Worm (Caenorhabditis elegans): ENCODE measurements around the gene ins-14.

DNA sequence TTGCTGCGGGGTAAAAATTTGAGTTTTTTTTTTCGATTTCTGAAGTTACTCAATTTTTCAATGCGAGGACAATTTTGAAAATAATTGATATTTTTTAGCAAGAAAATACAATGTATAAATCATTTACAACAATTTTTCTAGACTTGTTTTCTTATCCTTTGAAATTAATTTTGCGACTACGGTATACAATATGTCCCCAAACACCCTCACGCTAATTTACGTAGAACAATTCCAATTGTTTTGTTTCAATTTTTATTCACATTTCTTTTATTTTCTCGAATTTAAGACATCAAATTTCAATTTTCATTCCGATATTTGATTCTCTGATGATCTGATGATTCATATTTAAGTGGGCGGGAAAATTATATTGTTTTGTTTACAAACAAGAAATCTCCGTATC, 36.4 kb upstream of the ins-14 start:
- TF ChIP-seq rcor-1 (GFP tag; IDR thresholded peaks at IDR 0.05) (no peak), mxl-1 (tag; optimal IDR thresholded peaks at IDR 0.05) (no peak), B0035.1 (tag; optimal IDR thresholded peaks at IDR 0.05) (no peak), attf-6 (GFP tag; IDR thresholded peaks at IDR 0.05) (no peak), T26A5.8 (tag; optimal IDR thresholded peaks at IDR 0.05) (no peak)
